Worm (Caenorhabditis elegans): ENCODE data around the gene ZC13.2.

ZC13.2 gene

DNA sequence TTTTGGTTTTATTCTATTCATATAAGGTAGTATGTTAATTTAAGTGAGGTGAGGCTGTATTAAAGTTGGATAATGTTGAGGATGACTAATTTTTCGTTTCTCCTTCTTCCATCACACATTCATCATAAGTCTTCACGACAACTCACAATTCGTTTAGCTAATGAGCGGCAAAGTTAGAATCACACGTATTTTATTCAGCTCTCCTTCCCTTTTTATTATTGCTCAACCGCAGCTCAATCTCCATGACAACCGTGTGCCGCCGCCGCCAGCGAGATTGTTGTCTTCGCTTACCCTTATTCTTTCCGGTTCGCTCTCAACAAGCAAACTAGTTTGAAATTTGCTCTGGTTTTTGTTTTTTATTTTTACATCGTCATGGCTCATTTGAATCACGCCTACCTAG, at the start of gene ZC13.2:
Gene ZC13.2, plus strand, starts transcription at position 301 of the 400 bp plus-strand sequence.
- TF ChIP-seq lsy-2 (tag; optimal IDR thresholded peaks at IDR 0.05) (no peak), drap-1 (GFP tag; optimal IDR thresholded peaks at IDR 0.05) (no peak), ham-2 (GFP tag; optimal IDR thresholded peaks at IDR 0.05) (no peak)

ce11 chrX:834478-834877, 46.0 kb upstream of the ZC13.2 start, which contains the start of gene F39H12.1:
TSS of gene F39H12.1 (plus strand) at chrX:834778.
- no peak for TF ChIP-seq M03D4.4 (tag; optimal IDR thresholded peaks at IDR 0.05)
- TF ChIP-seq nhr-2 (tag; optimal IDR thresholded peaks at IDR 0.05), result no peak
- TF ChIP-seq blmp-1 (tag; optimal IDR thresholded peaks at IDR 0.05), result no peak
- TF ChIP-seq sem-2 (GFP tag; optimal IDR thresholded peaks at IDR 0.05), result no peak
- TF ChIP-seq nhr-28 (tag; optimal IDR thresholded peaks at IDR 0.05), result no peak
- TF ChIP-seq unc-62 (GFP tag; optimal IDR thresholded peaks at IDR 0.05), result no peak

DNA sequence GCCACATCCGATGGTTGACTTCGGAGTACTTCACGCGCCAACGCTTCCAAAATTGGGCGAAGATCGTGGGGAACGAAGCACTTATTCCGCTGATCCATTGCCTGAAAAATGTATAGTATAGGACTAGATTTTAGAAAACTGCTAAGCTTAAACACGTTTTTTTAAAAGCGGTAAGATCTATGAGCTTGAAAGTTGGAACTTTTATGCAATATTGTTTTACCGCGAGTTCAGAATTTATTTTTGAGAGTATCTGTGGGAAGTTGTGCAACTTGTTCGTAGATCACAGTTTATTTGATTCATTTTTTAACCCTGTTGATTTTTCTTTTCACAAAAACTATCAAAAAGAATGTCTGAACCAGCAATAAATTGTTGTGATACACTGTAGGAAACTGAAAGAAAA, 39.1 kb upstream of the ZC13.2 start, which contains the start of gene F39H12.3:
Gene F39H12.3, minus strand, starts transcription at position 101 of the 400 bp plus-strand sequence.
- no peak for TF ChIP-seq ceh-39 (tag; optimal IDR thresholded peaks at IDR 0.05)
- TF ChIP-seq sptf-1 (tag; optimal IDR thresholded peaks at IDR 0.05), result no peak
- no peak for TF ChIP-seq ham-2 (GFP tag; optimal IDR thresholded peaks at IDR 0.05)
- no peak for TF ChIP-seq nhr-76 (tag; optimal IDR thresholded peaks at IDR 0.05)
- no peak for TF ChIP-seq lin-32 (GFP tag; optimal IDR thresholded peaks at IDR 0.05)

DNA sequence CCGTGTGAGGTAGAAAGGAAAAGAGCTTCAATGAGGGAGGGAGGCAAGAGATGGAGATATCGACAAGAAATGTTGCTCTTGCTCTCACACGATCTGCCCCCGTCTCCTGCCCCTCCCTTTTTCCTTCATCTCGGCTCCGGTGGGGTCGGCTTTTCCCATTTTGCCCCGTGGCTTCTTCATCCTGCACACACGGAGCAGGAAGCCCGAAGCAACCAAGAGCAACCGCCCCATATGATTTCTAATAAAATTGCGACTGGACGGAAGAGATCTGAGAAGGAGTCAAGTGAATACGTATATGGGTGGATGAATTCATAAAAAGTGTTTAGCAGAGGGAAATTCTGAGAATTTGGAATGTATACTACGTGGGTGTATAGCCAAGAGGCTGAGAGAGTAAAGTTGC, 35.8 kb upstream of the ZC13.2 start:
- TF ChIP-seq snpc-4 (tag; optimal IDR thresholded peaks at IDR 0.05) (no peak), sem-2 (GFP tag; optimal IDR thresholded peaks at IDR 0.05) (no peak), nhr-76 (tag; optimal IDR thresholded peaks at IDR 0.05) (no peak), drap-1 (GFP tag; optimal IDR thresholded peaks at IDR 0.05) (no peak), ces-1 (GFP tag; optimal IDR thresholded peaks at IDR 0.05) (peak; percentile 18), elt-1 (tag; optimal IDR thresholded peaks at IDR 0.05; ENCODE audit: borderline replicate concordance, insufficient read depth) (no peak), bed-3 (GFP tag; optimal IDR thresholded peaks at IDR 0.05) (no peak), ham-2 (GFP tag; optimal IDR thresholded peaks at IDR 0.05) (no peak), lin-13 (tag; optimal IDR thresholded peaks at IDR 0.05) (no peak), blmp-1 (tag; optimal IDR thresholded peaks at IDR 0.05) (no peak), ceh-39 (tag; optimal IDR thresholded peaks at IDR 0.05) (no peak), lsy-2 (tag; optimal IDR thresholded peaks at IDR 0.05) (no peak), unc-120 (tag; optimal IDR thresholded peaks at IDR 0.05; ENCODE audit: poor library complexity, severe bottlenecking) (peak; percentile 51), zip-8 (tag; optimal IDR thresholded peaks at IDR 0.05) (no peak), nhr-12 (tag; optimal IDR thresholded peaks at IDR 0.05) (no peak)

- no peak for TF ChIP-seq lin-32 (GFP tag; optimal IDR thresholded peaks at IDR 0.05)
- no peak for TF ChIP-seq unc-120 (tag; optimal IDR thresholded peaks at IDR 0.05; ENCODE audit: poor library complexity, severe bottlenecking)
- TF ChIP-seq nhr-76 (tag; optimal IDR thresholded peaks at IDR 0.05), result no peak
- no peak for TF ChIP-seq zip-8 (tag; optimal IDR thresholded peaks at IDR 0.05)
- TF ChIP-seq snpc-4 (tag; optimal IDR thresholded peaks at IDR 0.05), result no peak
- no peak for TF ChIP-seq mls-2 (tag; optimal IDR thresholded peaks at IDR 0.05)
- no peak for TF ChIP-seq unc-39 (tag; optimal IDR thresholded peaks at IDR 0.05)
- no peak for TF ChIP-seq bed-3 (GFP tag; optimal IDR thresholded peaks at IDR 0.05)
- TF ChIP-seq ceh-43 (GFP tag; optimal IDR thresholded peaks at IDR 0.05), result no peak
- no peak for TF ChIP-seq mep-1 (tag; optimal IDR thresholded peaks at IDR 0.05)
Measured at ce11 chrX:845443-845842, 35.0 kb upstream of the ZC13.2 start.

DNA sequence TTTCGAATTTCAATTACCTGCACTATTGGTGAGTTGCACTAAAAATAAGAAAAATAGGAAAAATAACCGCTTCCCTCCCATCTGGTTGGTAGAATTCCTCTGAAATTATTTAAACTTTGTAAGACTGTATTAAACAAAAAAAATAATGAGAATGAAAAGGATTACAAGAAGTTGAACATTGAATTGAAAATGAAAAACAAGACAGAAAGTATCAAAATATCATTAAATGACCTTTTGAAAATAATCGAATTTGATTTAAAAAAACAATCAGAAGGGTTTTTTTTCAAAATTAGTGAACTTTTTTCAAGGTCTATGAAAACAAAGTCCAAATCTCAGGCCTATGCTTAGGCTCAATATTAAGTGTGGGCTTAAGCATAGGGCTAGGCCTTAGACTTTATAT, 29.0 kb upstream of the ZC13.2 start, which contains the start of gene igcm-1:
Gene igcm-1, minus strand, starts transcription at position 101 of the 400 bp plus-strand sequence.
- TF ChIP-seq ceh-83 (GFP tag; optimal IDR thresholded peaks at IDR 0.05) (no peak), lsy-2 (tag; optimal IDR thresholded peaks at IDR 0.05) (no peak), flh-1 (GFP tag; optimal IDR thresholded peaks at IDR 0.05) (no peak), pha-4 (tag; optimal IDR thresholded peaks at IDR 0.05) (no peak), ceh-39 (tag; optimal IDR thresholded peaks at IDR 0.05) (no peak)
